Worm (Caenorhabditis elegans) whole organism, young adult: Measurements from ENCODE around the gene F35E8.1.

Experiments used
- B0035.1 ChIP-seq: sonication (generic microtip); optimal IDR thresholded peaks from 2 replicates; lab custom pipeline; 2016; ENCODE audit warnings: missing genetic modification characterization, mild to moderate bottlenecking, missing compliant biosample characterization, missing genotype, missing genetic modification reagents
- C06A6.2 ChIP-seq: fragments of 200-800 bp; sonication (Bioruptor generic); conservative IDR thresholded peaks from 2 replicates; pipeline ENCODE4 v1.3.6; 2022; ENCODE audit warnings: missing genetic modification characterization, missing compliant biosample characterization
- F33H1.4 ChIP-seq: fragments of 200-800 bp; sonication (Bioruptor generic); IDR thresholded peaks from 2 replicates; pipeline ENCODE4 v1.3.6; 2022; ENCODE audit warnings: missing genetic modification reagents, missing genetic modification characterization, missing compliant biosample characterization
- F52B5.7 ChIP-seq: sonication (generic microtip); optimal IDR thresholded peaks from 2 replicates; lab custom pipeline; 2016; ENCODE audit warnings: mild to moderate bottlenecking, missing genetic modification characterization, missing compliant biosample characterization
- K12H6.12 ChIP-seq: fragments of 200-800 bp; sonication (Bioruptor generic); optimal IDR thresholded peaks from 2 replicates; lab custom pipeline; 2018; ENCODE audit warnings: mild to moderate bottlenecking, missing genetic modification characterization, missing compliant biosample characterization
- Y56A3A.18 ChIP-seq: fragments of 200-800 bp; sonication (Bioruptor generic); IDR thresholded peaks from 2 replicates; pipeline ENCODE4 v1.3.6; 2022; ENCODE audit warnings: missing genetic modification reagents, missing genetic modification characterization, missing compliant biosample characterization
- Y67H2A.10 ChIP-seq: fragments of 200-800 bp; sonication (Bioruptor generic); conservative IDR thresholded peaks from 2 replicates; pipeline ENCODE4 v1.3.6; 2022; ENCODE audit warnings: missing genetic modification reagents, missing genetic modification characterization, missing compliant biosample characterization
- akir-1 ChIP-seq: fragments of 200-800 bp; sonication (Bioruptor generic); optimal IDR thresholded peaks from 2 replicates; lab custom pipeline; 2018; ENCODE audit warnings: mild to moderate bottlenecking, missing genetic modification characterization, moderate library complexity, missing compliant biosample characterization
- cebp-2 ChIP-seq: fragments of 200-800 bp; sonication (Bioruptor generic); IDR thresholded peaks from 2 replicates; pipeline ENCODE4 v1.3.6; 2022; ENCODE audit warnings: missing genetic modification characterization, missing compliant biosample characterization
- chd-7 ChIP-seq: sonication (generic microtip); optimal IDR thresholded peaks from 2 replicates; lab custom pipeline; 2016; ENCODE audit warnings: mild to moderate bottlenecking, missing genetic modification characterization, moderate library complexity, missing compliant biosample characterization
- dpl-1 ChIP-seq: fragments of 150-350 bp; optimal IDR thresholded peaks from 2 replicates; lab custom pipeline; 2014; ENCODE audit warnings: missing biosample characterization, missing genetic modification reagents, missing genetic modification characterization
- egl-44 ChIP-seq: fragments of 200-800 bp; sonication (Bioruptor generic); IDR thresholded peaks from 2 replicates; pipeline ENCODE4 v1.3.6; 2022; ENCODE audit warnings: missing genetic modification reagents, missing genetic modification characterization, missing compliant biosample characterization
- ekl-4 ChIP-seq: fragments of 200-800 bp; sonication (Bioruptor generic); IDR thresholded peaks from 2 replicates; pipeline ENCODE4 v1.3.6; 2022; ENCODE audit warnings: missing genetic modification reagents, missing genetic modification characterization, missing compliant biosample characterization
- ets-4 ChIP-seq: fragments of 200-800 bp; sonication (Bioruptor generic); optimal IDR thresholded peaks from 2 replicates; lab custom pipeline; 2018; ENCODE audit warnings: mild to moderate bottlenecking, missing genetic modification characterization, missing compliant biosample characterization
- hlh-12 ChIP-seq: sonication (generic microtip); optimal IDR thresholded peaks from 2 replicates; lab custom pipeline; 2016; ENCODE audit warnings: missing genetic modification characterization, missing compliant biosample characterization
- hrde-1 ChIP-seq: sonication (generic microtip); optimal IDR thresholded peaks from 2 replicates; lab custom pipeline; 2016; ENCODE audit warnings: missing genetic modification characterization, mild to moderate bottlenecking, missing compliant biosample characterization, moderate library complexity, missing genotype, missing genetic modification reagents, borderline replicate concordance
- let-526 ChIP-seq: fragments of 200-800 bp; sonication (Bioruptor generic); IDR thresholded peaks from 2 replicates; pipeline ENCODE4 v1.3.6; 2022; ENCODE audit warnings: missing genetic modification reagents, missing genetic modification characterization, missing compliant biosample characterization
- mcd-1 ChIP-seq: fragments of 200-800 bp; sonication (Bioruptor generic); IDR thresholded peaks from 2 replicates; pipeline ENCODE4 v1.3.6; 2022; ENCODE audit warnings: missing genetic modification reagents, missing genetic modification characterization, missing compliant biosample characterization
- mel-28 ChIP-seq: sonication (generic microtip); optimal IDR thresholded peaks from 2 replicates; lab custom pipeline; 2016; ENCODE audit warnings: borderline replicate concordance, mild to moderate bottlenecking, missing genetic modification characterization, missing compliant biosample characterization
- mes-4 ChIP-seq: sonication (generic microtip); optimal IDR thresholded peaks from 2 replicates; lab custom pipeline; 2016; ENCODE audit warnings: missing genotype, missing genetic modification characterization, missing compliant biosample characterization
- nhr-120 ChIP-seq: fragments of 200-800 bp; sonication (Bioruptor generic); IDR thresholded peaks from 2 replicates; pipeline ENCODE4 v1.3.6; 2022; ENCODE audit warnings: missing genetic modification characterization, missing compliant biosample characterization
- nhr-80 ChIP-seq: sonication (generic microtip); optimal IDR thresholded peaks from 2 replicates; lab custom pipeline; 2016; ENCODE audit warnings: missing genetic modification characterization, missing compliant biosample characterization
- pha-4 ChIP-seq: fragments of 150-350 bp; sonication (generic microtip); optimal IDR thresholded peaks from 2 replicates; lab custom pipeline; 2014; ENCODE audit warnings: missing biosample characterization, missing genetic modification reagents, missing genetic modification characterization
- sea-2 ChIP-seq: fragments of 200-800 bp; sonication (Bioruptor generic); IDR thresholded peaks from 2 replicates; pipeline ENCODE4 v1.3.6; 2022; ENCODE audit warnings: missing genetic modification characterization, missing compliant biosample characterization
- snpc-4 ChIP-seq, 5 experiments: fragments of 150-350 bp in 1 of 5; sonication (generic microtip) in 4 of 5; optimal IDR thresholded peaks; 2 replicates each; lab custom pipeline; 2014 to 2018; ENCODE audit warnings: missing genetic modification characterization in 5 of 5, missing biosample characterization in 3 of 5, antibody characterized with exemption in 2 of 5, mild to moderate bottlenecking in 2 of 5, missing compliant biosample characterization in 2 of 5, missing genotype in 2 of 5, moderate library complexity in 2 of 5, missing genetic modification reagents in 1 of 5
- tlf-1 ChIP-seq: fragments of 200-800 bp; sonication (Bioruptor generic); optimal IDR thresholded peaks from 2 replicates; lab custom pipeline; 2018; ENCODE audit warnings: mild to moderate bottlenecking, missing genetic modification characterization, missing compliant biosample characterization
- unc-130 ChIP-seq: sonication (generic microtip); optimal IDR thresholded peaks from 2 replicates; lab custom pipeline; 2016; ENCODE audit warnings: missing genetic modification reagents, missing genetic modification characterization, missing compliant biosample characterization
- zim-3 ChIP-seq: sonication (generic microtip); optimal IDR thresholded peaks from 2 replicates; lab custom pipeline; 2017; ENCODE audit warnings: mild to moderate bottlenecking, missing genetic modification characterization, moderate library complexity, missing compliant biosample characterization
- ztf-18 ChIP-seq: sonication (generic microtip); optimal IDR thresholded peaks from 2 replicates; lab custom pipeline; 2016; ENCODE audit warnings: missing genotype, mild to moderate bottlenecking, missing genetic modification characterization, missing compliant biosample characterization
- ztf-22 ChIP-seq: fragments of 200-800 bp; sonication (Bioruptor generic); optimal IDR thresholded peaks from 2 replicates; lab custom pipeline; 2018; ENCODE audit warnings: mild to moderate bottlenecking, missing genetic modification characterization, moderate library complexity, missing compliant biosample characterization
- ztf-25 ChIP-seq: fragments of 200-800 bp; sonication (Bioruptor generic); IDR thresholded peaks from 2 replicates; pipeline ENCODE4 v1.3.6; 2022; ENCODE audit warnings: missing genetic modification reagents, missing genetic modification characterization, missing compliant biosample characterization
- ztf-26 ChIP-seq: sonication (generic microtip); optimal IDR thresholded peaks from 2 replicates; lab custom pipeline; 2017; ENCODE audit warnings: missing genetic modification characterization, missing compliant biosample characterization
- ztf-6 ChIP-seq: fragments of 200-800 bp; sonication (Bioruptor generic); IDR thresholded peaks from 2 replicates; pipeline ENCODE4 v1.3.6; 2022; ENCODE audit warnings: missing genetic modification reagents, missing genetic modification characterization, missing compliant biosample characterization

The F35E8.1 gene

DNA sequence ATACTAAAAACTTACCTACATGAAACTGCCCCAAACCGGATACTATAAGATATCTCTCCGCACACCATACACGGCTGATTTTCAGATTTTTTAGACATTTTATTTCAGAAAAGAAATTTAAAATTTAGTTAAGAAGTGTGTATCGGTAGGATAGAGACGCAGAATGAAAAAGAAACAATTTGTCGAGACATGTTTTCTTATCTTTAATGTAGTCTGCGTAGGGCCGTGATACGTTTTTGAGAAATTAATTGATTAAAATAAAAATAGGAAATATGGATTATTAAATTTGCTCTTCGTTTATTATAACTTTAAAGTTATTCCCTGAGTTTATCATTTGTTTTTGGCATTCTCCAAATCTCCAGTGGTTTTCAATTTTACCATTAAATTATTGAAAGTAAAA is 18.9 kb upstream of the F35E8.1 start, which contains the start of gene nhr-108:
Gene nhr-108 (minus strand): TSS at position 166 of the 400 bp plus-strand sequence.
- TF ChIP-seq F33H1.4 (GFP tag; lab: Robert Waterston, UW) = no peak
- TF ChIP-seq chd-7 (tag; lab: Kevin White, UChicago) = no peak
- no peak for TF ChIP-seq cebp-2 (GFP tag; lab: Robert Waterston, UW)
- TF ChIP-seq zim-3 (tag; lab: Kevin White, UChicago) = no peak
- no peak for TF ChIP-seq akir-1 (GFP tag; lab: Kevin White, UChicago)
- TF ChIP-seq F52B5.7 (tag; lab: Kevin White, UChicago) = no peak
- no peak for TF ChIP-seq mel-28
- no peak for TF ChIP-seq pha-4

DNA sequence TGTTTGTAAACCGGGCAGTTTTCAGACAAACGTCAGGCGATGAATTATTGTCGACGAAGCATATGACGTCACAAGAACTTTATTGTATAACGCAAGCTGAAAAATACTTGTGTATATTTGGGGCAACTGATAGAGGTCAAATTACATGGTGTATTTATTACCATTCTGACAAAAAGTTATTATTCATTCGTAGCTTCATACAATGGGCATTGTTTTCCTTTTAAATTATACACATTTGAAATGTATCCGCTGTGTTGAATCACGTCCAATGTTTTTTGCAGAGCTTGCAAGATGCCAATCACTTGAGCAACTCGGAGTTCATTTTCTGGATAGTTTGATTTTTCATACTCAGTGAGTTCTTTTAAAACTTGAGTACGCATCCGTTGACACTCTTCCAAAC is 17.5 kb upstream of the F35E8.1 start, which contains the start of gene F35E8.13:
Gene F35E8.13 (plus strand): TSS at position 301 of the 400 bp plus-strand sequence.
- no peak for TF ChIP-seq mes-4 (tag; lab: Kevin White, UChicago)

DNA sequence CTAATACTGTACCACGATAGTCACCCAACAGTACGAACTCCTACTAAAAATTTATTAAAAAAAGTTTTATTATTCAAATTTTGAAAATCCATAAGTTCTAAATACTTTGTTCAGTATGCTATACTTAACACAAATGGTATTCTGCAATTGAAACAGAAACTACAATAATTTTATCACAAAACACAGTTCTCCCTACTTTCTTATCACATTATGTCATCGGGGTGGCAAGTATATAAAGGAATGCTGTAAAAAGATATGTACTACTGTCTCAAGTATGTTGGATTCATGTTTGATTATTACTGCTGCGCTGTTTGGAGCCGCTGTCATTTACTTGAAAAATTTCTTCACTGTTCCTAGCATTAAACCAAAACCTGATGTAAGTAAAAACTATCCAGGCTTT is 15.7 kb upstream of the F35E8.1 start, which contains the start of gene cdr-1:
Gene cdr-1 (plus strand): TSS at position 208 of the 400 bp plus-strand sequence.
- TF ChIP-seq Y56A3A.18 (GFP tag; lab: Robert Waterston, UW) (no peak), unc-130 (GFP tag; lab: Kevin White, UChicago) (no peak), hlh-12 (tag; lab: Kevin White, UChicago) (no peak), ztf-25 (GFP tag; lab: Robert Waterston, UW) (no peak), mcd-1 (GFP tag; lab: Robert Waterston, UW) (no peak), C06A6.2 (GFP tag; lab: Robert Waterston, UW) (no peak), ztf-6 (GFP tag; lab: Robert Waterston, UW) (no peak), ztf-26 (tag; lab: Kevin White, UChicago) (no peak)

DNA sequence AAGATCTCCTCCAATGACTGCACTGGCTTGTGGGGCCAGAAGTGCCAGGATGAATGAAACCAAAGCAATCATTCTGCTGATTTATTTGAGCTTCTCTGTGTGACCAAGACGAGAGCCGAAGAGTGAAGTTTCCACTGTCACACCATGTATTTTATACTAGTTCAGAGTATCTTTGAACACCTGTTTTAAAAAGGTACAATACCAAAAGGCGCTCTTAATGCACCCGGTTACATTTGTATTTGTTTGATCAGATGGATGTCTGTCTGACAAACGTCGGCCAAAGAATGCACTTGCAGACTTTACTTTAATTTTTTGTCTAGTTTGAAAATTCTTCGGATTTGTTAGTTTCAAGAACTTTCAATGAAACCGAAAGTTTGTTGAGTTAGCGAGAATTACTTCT is 14.8 kb upstream of the F35E8.1 start, which contains the start of gene F35E8.10:
Gene F35E8.10 (minus strand): TSS at position 101 of the 400 bp plus-strand sequence.
- TF ChIP-seq K12H6.12 (tag; lab: Kevin White, UChicago) (no peak), egl-44 (GFP tag; lab: Robert Waterston, UW) (no peak), Y67H2A.10 (GFP tag; lab: Robert Waterston, UW) (no peak)

DNA sequence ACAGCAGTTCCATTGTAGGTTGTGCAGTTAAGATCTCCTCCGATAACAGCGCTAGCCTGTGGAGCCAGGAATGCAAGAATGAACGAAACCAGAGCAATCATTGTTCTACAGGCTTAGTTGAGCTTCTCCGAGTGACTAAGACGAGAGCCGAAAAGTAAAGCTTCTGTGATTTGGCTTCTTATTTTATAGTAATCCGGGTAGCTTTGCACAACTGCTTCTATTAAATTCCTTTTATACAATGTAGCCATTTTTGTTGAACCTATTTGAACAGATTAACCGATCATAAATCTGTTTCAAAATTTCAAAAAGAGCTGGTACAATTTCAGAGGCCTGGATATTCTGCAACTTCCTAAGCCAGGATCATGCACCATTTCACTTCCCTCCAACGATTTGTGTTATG is 12.0 kb upstream of the F35E8.1 start, which contains the start of gene F35E8.9:
Gene F35E8.9 (minus strand): TSS at position 101 of the 400 bp plus-strand sequence.
- TF ChIP-seq akir-1 (GFP tag; lab: Kevin White, UChicago) (no peak), nhr-120 (no peak), dpl-1 (GFP tag; lab: Kevin White, UChicago) (no peak), nhr-80 (no peak), let-526 (GFP tag; lab: Robert Waterston, UW) (no peak), ekl-4 (GFP tag; lab: Robert Waterston, UW) (no peak), ztf-22 (GFP tag; lab: Kevin White, UChicago) (no peak), B0035.1 (no peak), F52B5.7 (tag; lab: Kevin White, UChicago) (no peak), ztf-18 (no peak), snpc-4 (GFP tag; optimal IDR thresholded peaks at IDR 0.05; lab: Kevin White, UChicago) (no peak), snpc-4 (tag; optimal IDR thresholded peaks at IDR 0.05; lab: Kevin White, UChicago) (no peak), hrde-1 (tag; lab: Kevin White, UChicago) (no peak), sea-2 (GFP tag; lab: Robert Waterston, UW) (no peak), tlf-1 (GFP tag; lab: Kevin White, UChicago) (no peak), ets-4 (GFP tag; lab: Kevin White, UChicago) (no peak)
